Fruit fly (Drosophila melanogaster) whole organism, wandering third instar larva: Measurements from ENCODE around the gene CG33510.

Experiments used
- Abd-B ChIP-seq: fragments of >200 bp; optimal IDR thresholded peaks from 2 replicates; lab custom pipeline; 2017; ENCODE audit warnings: missing biosample characterization, missing genetic modification characterization
- CG32264 ChIP-seq: fragments of 200-800 bp; sonication (Bioruptor generic); optimal IDR thresholded peaks from 2 replicates; lab custom pipeline; 2016; ENCODE audit warnings: missing biosample characterization, missing genetic modification characterization
- CrebA ChIP-seq: fragments of 200-800 bp; sonication (Bioruptor generic); optimal IDR thresholded peaks from 2 replicates; lab custom pipeline; 2016; ENCODE audit warnings: missing biosample characterization, mild to moderate bottlenecking, missing genetic modification characterization, borderline replicate concordance
- Dif ChIP-seq: fragments of 200-275, 200-300 bp; sonication (Bioruptor generic); optimal IDR thresholded peaks from 2 replicates; lab custom pipeline; 2018; ENCODE audit warnings: missing biosample characterization, missing genetic modification characterization; ENCODE audit not compliant: partially characterized antibody
- GATAd ChIP-seq: sonication (Bioruptor generic); optimal IDR thresholded peaks from 2 replicates; lab custom pipeline; 2016; ENCODE audit warnings: missing biosample characterization, missing genetic modification characterization
- HLH106 ChIP-seq: fragments of 200-800 bp; optimal IDR thresholded peaks from 3 replicates; lab custom pipeline; 2019; ENCODE audit warnings: missing biosample characterization, mild to moderate bottlenecking, missing genetic modification characterization, moderate library complexity
- Hr78 ChIP-seq: fragments of >200 bp; optimal IDR thresholded peaks from 2 replicates; lab custom pipeline; 2017; ENCODE audit warnings: missing biosample characterization, missing genetic modification characterization
- Hr83 ChIP-seq: fragments of 200-300 bp; sonication (Bioruptor generic); optimal IDR thresholded peaks from 2 replicates; lab custom pipeline; 2016; ENCODE audit warnings: missing biosample characterization, mild to moderate bottlenecking, missing genetic modification characterization, moderate library complexity; ENCODE audit not compliant: poor library complexity, severe bottlenecking
- Jra ChIP-seq: sonication (Bioruptor generic); optimal IDR thresholded peaks from 2 replicates; lab custom pipeline; 2016; ENCODE audit warnings: missing biosample characterization, missing genetic modification characterization
- Mio ChIP-seq: sonication (Bioruptor generic); optimal IDR thresholded peaks from 2 replicates; lab custom pipeline; 2016; ENCODE audit warnings: missing biosample characterization, missing genetic modification characterization
- Myc ChIP-seq: fragments of >200 bp; optimal IDR thresholded peaks from 2 replicates; lab custom pipeline; 2017
- Rel ChIP-seq, 2 experiments: fragments of 200-800 bp; sonication (Bioruptor generic) in 1 of 2; optimal IDR thresholded peaks; 2 replicates in 1 of 2; 3 replicates in 1 of 2; lab custom pipeline; 2016 to 2019; ENCODE audit warnings: mild to moderate bottlenecking in 2 of 2, missing biosample characterization in 2 of 2, missing genetic modification characterization in 2 of 2, moderate library complexity in 1 of 2
- Sp1 ChIP-seq: fragments of 200-800 bp; sonication (Bioruptor generic); optimal IDR thresholded peaks from 3 replicates; lab custom pipeline; 2019; ENCODE audit warnings: missing biosample characterization, mild to moderate bottlenecking, missing genetic modification characterization, moderate library complexity
- Vsx2 ChIP-seq: fragments of 200-300, 225-300 bp; sonication (Bioruptor generic); optimal IDR thresholded peaks from 2 replicates; lab custom pipeline; 2018; ENCODE audit warnings: missing biosample characterization, missing genetic modification characterization; ENCODE audit not compliant: partially characterized antibody
- br ChIP-seq: fragments of 200-800 bp; sonication (Bioruptor generic); optimal IDR thresholded peaks from 2 replicates; lab custom pipeline; 2016; ENCODE audit warnings: missing biosample characterization, missing genetic modification characterization
- brk ChIP-seq: fragments of 200-800 bp; sonication (Bioruptor generic); optimal IDR thresholded peaks from 2 replicates; lab custom pipeline; 2016; ENCODE audit warnings: missing biosample characterization, mild to moderate bottlenecking, missing genetic modification characterization
- dl ChIP-seq, 2 experiments: fragments of 175-275, 200-275 bp in 1 of 2; fragments of 200-275 bp in 1 of 2; sonication (Bioruptor generic); optimal IDR thresholded peaks; lab custom pipeline; 2018; ENCODE audit warnings: mild to moderate bottlenecking in 2 of 2, missing biosample characterization in 2 of 2, missing genetic modification characterization in 2 of 2, moderate library complexity in 2 of 2; ENCODE audit not compliant: partially characterized antibody in 2 of 2, insufficient read depth in 1 of 2
- dmrt93B ChIP-seq: fragments of 200-800 bp; sonication (Bioruptor generic); optimal IDR thresholded peaks from 2 replicates; lab custom pipeline; 2018; ENCODE audit warnings: missing biosample characterization, mild to moderate bottlenecking, missing genetic modification characterization
- dsf ChIP-seq: sonication (Bioruptor generic); optimal IDR thresholded peaks from 2 replicates; lab custom pipeline; 2016; ENCODE audit warnings: missing biosample characterization, missing genetic modification characterization, borderline replicate concordance
- ey ChIP-seq: fragments of 200-800 bp; sonication (Bioruptor generic); optimal IDR thresholded peaks from 2 replicates; lab custom pipeline; 2016; ENCODE audit warnings: missing biosample characterization, missing genetic modification characterization
- foxo ChIP-seq, 2 experiments: fragments of 200-800 bp; sonication (Bioruptor generic); optimal IDR thresholded peaks; 2 replicates in 1 of 2; 3 replicates in 1 of 2; lab custom pipeline; 2016 to 2017; ENCODE audit warnings: missing biosample characterization in 2 of 2, missing genetic modification characterization in 2 of 2
- fru ChIP-seq: fragments of 200-800 bp; sonication (Bioruptor generic); optimal IDR thresholded peaks from 3 replicates; lab custom pipeline; 2016; ENCODE audit warnings: missing biosample characterization, mild to moderate bottlenecking, missing genetic modification characterization
- h ChIP-seq: fragments of 200-800 bp; sonication (Bioruptor generic); optimal IDR thresholded peaks from 3 replicates; lab custom pipeline; 2016; ENCODE audit warnings: missing biosample characterization, mild to moderate bottlenecking, missing genetic modification characterization
- jim ChIP-seq: fragments of 175-275, 200-325 bp; sonication (Bioruptor generic); optimal IDR thresholded peaks from 2 replicates; lab custom pipeline; 2016; ENCODE audit warnings: missing biosample characterization, mild to moderate bottlenecking, missing genetic modification characterization
- lola ChIP-seq: fragments of >200 bp; optimal IDR thresholded peaks from 2 replicates; lab custom pipeline; 2017; ENCODE audit warnings: missing biosample characterization, missing genetic modification characterization
- pan ChIP-seq: fragments of >200 bp; optimal IDR thresholded peaks from 2 replicates; lab custom pipeline; 2017
- psq ChIP-seq: fragments of 200-800 bp; sonication (Bioruptor generic); optimal IDR thresholded peaks from 3 replicates; lab custom pipeline; 2017; ENCODE audit warnings: missing biosample characterization, mild to moderate bottlenecking, missing genetic modification characterization, moderate library complexity
- rgr ChIP-seq: fragments of 200-800 bp; sonication (Bioruptor generic); optimal IDR thresholded peaks from 3 replicates; lab custom pipeline; 2016; ENCODE audit warnings: missing biosample characterization, mild to moderate bottlenecking, missing genetic modification characterization
- tai ChIP-seq: sonication (Bioruptor generic); optimal IDR thresholded peaks from 2 replicates; lab custom pipeline; 2016; ENCODE audit warnings: missing biosample characterization, missing genetic modification characterization
- usp ChIP-seq: fragments of >200 bp; optimal IDR thresholded peaks from 2 replicates; lab custom pipeline; 2017; ENCODE audit warnings: missing biosample characterization, missing genetic modification characterization
- woc ChIP-seq: sonication (Bioruptor generic); optimal IDR thresholded peaks from 2 replicates; lab custom pipeline; 2016; ENCODE audit warnings: missing biosample characterization, mild to moderate bottlenecking, missing genetic modification characterization

CG33510 gene

DNA sequence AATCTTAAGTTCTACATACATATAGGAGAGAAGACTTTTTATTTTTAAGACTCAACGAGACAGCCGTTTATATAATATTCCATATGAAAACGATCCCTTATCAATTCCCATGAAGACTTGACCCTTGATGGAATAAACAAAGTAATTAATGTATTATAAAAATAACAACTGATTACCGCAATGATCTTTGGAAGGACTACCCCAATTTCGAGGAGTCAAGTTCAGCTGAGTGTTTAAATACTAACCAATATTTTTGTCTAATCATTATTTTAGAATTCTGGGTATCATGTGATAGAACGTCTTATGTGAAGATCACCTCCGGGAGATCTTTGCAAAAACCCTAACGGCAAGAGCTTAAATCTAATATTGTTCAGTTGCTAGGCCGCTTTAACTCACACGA is 13.7 kb upstream of the CG33510 start:
- TF ChIP-seq CG32264 (GFP tag; lab: Kevin White, UChicago) (no peak), Myc (lab: Kevin White, UChicago) (no peak), usp (GFP tag; lab: Kevin White, UChicago) (no peak), Sp1 (GFP tag; lab: Kevin White, UChicago) (no peak), woc (GFP tag; lab: Kevin White, UChicago) (no peak), jim (no peak), Dif (GFP tag; lab: Kevin White, UChicago) (no peak), pan (no peak), Rel (GFP tag; optimal IDR thresholded peaks at IDR 0.05; lab: Kevin White, UChicago) (no peak), Rel (tag; optimal IDR thresholded peaks at IDR 0.05; lab: Kevin White, UChicago) (no peak), HLH106 (no peak)

DNA sequence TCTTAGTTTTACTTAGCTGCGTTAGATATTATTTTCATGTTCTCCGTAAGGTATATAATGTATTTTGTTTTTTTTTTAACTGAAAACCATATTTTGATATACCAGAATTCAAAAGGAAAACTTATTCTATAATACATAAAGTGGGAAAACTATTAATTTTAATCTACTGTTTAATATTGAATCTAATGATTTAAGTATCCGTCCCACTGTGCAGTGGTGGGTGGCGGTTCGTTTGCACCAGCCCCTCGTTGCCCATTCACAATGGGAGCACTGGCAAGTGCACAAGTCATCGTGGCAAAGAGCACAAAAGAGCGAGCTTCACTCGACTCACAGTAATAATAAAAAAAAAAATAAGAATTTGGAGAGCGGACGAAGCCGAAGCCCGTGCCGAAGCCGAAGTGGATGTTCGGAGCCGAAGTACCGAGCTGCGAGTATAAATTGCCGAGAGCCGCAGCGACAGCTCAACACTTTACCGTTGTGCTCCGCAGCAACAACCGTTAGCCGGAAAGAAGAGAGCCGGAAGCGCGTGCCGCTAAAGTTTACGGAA is 12.4 kb upstream of the CG33510 start, which contains the start of gene CG34136:
Gene CG34136, plus strand, starts transcription at position 475 of the 547 bp plus-strand sequence.
- TF ChIP-seq Myc (lab: Kevin White, UChicago) (no peak), brk (no peak), tai (GFP tag; lab: Kevin White, UChicago) (peak; percentile 36), dl (GFP tag; optimal IDR thresholded peaks at IDR 0.05; lab: Kevin White, UChicago; ENCODE audit: insufficient read depth in 1 of 2, partially characterized antibody in 2 of 2) (peak in 1 of 2 experiments; percentile 52), dmrt93B (no peak), psq (GFP tag; lab: Kevin White, UChicago) (no peak), Dif (GFP tag; lab: Kevin White, UChicago) (peak; percentile 18), rgr (no peak), Hr83 (GFP tag; lab: Kevin White, UChicago) (no peak), br (GFP tag; lab: Kevin White, UChicago) (no peak), Rel (GFP tag; optimal IDR thresholded peaks at IDR 0.05; lab: Kevin White, UChicago) (peak; percentile 15), Rel (tag; optimal IDR thresholded peaks at IDR 0.05; lab: Kevin White, UChicago) (no peak), CrebA (GFP tag; lab: Kevin White, UChicago) (peak; percentile 68), Hr78 (no peak), lola (GFP tag; lab: Kevin White, UChicago) (no peak), ey (GFP tag; lab: Kevin White, UChicago) (no peak), foxo (GFP tag; optimal IDR thresholded peaks at IDR 0.05; lab: Kevin White, UChicago) (peak in 1 of 2 experiments; percentile 14), h (GFP tag; lab: Kevin White, UChicago) (peak; percentile 22), GATAd (GFP tag; lab: Kevin White, UChicago) (no peak), fru (GFP tag; lab: Kevin White, UChicago) (peak; percentile 74)

DNA sequence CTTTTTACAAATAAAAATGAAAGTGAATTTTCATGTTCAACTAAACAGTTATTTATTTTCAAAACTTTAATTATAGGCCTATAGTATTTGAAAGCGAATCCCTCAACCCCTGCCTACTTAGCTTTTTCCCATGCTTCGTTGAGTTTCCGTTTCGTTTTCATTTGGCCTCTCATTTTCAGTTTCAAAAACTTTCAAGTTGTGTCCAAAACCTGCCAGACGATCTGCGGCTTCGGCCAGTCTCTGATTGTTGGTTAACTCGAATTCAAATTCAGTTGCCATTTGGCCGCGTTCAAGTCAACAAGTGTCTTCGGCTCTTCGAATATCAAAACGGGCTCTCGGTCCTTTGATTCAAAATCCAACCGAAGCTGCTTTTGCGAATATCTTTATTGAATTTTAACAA is 6.8 kb upstream of the CG33510 start, which contains the start of gene CG14397:
Gene CG14397, plus strand, starts transcription at position 270 of the 400 bp plus-strand sequence.
- no peak for TF ChIP-seq usp (GFP tag; lab: Kevin White, UChicago)

DNA sequence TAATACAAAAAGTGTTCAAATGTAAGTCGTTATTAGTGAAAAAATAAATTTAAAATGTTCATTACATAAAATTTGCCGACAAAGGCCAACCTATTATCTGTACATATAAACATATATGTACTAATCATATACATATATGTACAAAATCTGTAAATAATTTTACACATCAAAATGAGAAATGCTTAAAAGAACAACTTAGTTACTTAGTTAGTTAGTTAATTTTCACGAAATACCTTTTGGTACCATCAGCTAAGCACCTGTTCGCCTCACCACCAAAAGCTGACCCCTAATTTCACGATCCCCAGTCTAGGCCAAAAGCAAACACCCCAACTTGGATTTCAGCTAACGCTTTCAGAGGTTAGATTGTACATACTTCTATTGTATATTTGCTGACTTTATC is 4.9 kb upstream of the CG33510 start, which contains the start of gene CG9259:
Gene CG9259, plus strand, starts transcription at position 301 of the 400 bp plus-strand sequence.
- TF ChIP-seq psq (GFP tag; lab: Kevin White, UChicago): no peak

DNA sequence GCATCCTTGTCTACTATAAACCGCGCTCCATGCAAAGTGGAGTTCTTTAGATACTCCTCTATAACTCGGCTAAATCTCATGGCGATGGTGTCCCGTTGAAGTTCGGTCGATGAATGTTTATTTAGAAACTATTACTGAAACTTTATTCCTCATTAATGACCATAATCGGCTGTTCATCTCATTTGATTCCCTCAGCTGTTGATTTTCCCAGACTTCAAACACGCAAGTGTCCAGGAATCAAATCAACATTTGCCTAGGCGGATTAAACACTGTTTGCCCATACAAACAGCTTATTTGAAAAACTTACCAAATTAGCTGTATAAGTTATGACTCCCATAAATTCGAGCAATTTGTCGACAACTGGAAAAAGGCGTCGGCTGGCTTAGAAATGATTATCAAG is 4.5 kb upstream of the CG33510 start, which contains the start of gene ppk13:
Gene ppk13, minus strand, starts transcription at position 101 of the 400 bp plus-strand sequence.
- no peak for TF ChIP-seq rgr
- no peak for TF ChIP-seq Vsx2 (GFP tag; lab: Kevin White, UChicago)
- no peak for TF ChIP-seq dl (GFP tag; optimal IDR thresholded peaks at IDR 0.05; lab: Kevin White, UChicago; ENCODE audit: insufficient read depth in 1 of 2, partially characterized antibody in 2 of 2)
- no peak for TF ChIP-seq h (GFP tag; lab: Kevin White, UChicago)
- no peak for TF ChIP-seq Hr78
- TF ChIP-seq br (GFP tag; lab: Kevin White, UChicago): no peak

DNA sequence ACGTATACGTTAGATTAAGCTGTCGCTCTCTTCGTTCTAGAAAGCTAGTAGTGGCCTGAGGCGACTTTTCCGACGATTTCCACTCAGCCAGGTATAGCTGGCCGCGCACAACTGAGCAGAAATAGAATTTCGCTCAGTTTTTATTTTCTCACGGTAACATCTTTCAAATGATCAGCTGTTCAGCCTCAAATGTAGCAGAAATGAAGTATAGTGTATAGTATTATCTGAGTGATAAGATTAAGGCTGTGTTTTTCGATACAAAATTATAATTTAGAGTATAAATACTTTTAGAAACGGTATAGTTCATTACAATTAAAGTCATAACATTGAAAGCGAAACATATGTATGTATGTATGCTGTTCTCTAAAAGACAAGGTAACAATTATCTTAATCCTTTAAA is 2.3 kb upstream of the CG33510 start, which contains the start of gene CG33509:
Gene CG33509, minus strand, starts transcription at position 101 of the 400 bp plus-strand sequence.
- TF ChIP-seq Rel (GFP tag; optimal IDR thresholded peaks at IDR 0.05; lab: Kevin White, UChicago) (no peak), Rel (tag; optimal IDR thresholded peaks at IDR 0.05; lab: Kevin White, UChicago) (no peak), usp (GFP tag; lab: Kevin White, UChicago) (no peak), jim (no peak), Jra (GFP tag; lab: Kevin White, UChicago) (no peak), foxo (GFP tag; optimal IDR thresholded peaks at IDR 0.05; lab: Kevin White, UChicago) (no peak), dl (GFP tag; optimal IDR thresholded peaks at IDR 0.05; lab: Kevin White, UChicago; ENCODE audit: insufficient read depth in 1 of 2, partially characterized antibody in 2 of 2) (no peak), Sp1 (GFP tag; lab: Kevin White, UChicago) (no peak), Mio (GFP tag; lab: Kevin White, UChicago) (no peak), Abd-B (GFP tag; lab: Kevin White, UChicago) (no peak), Myc (lab: Kevin White, UChicago) (no peak), woc (GFP tag; lab: Kevin White, UChicago) (no peak), br (GFP tag; lab: Kevin White, UChicago) (no peak), dsf (no peak), Hr83 (GFP tag; lab: Kevin White, UChicago) (no peak), tai (GFP tag; lab: Kevin White, UChicago) (no peak), rgr (no peak), dmrt93B (no peak), HLH106 (no peak), Dif (GFP tag; lab: Kevin White, UChicago) (no peak), CrebA (GFP tag; lab: Kevin White, UChicago) (no peak)
- TF ChIP-seq, all 38 proteins: peak for 0
